Worm (Caenorhabditis elegans) whole organism, early embryonic: ENCODE data around the gene K05F1.6.
"Not testable (repeated sequence)": the region's sequence is repeated elsewhere in the genome, so short reads cannot be mapped to it uniquely, and the experiment has no call there.

ENCODE experiments used
- B0310.2 ChIP-seq: sonication (generic microtip); optimal IDR thresholded peaks from 2 replicates; lab custom pipeline; 2016; ENCODE audit warnings: mild to moderate bottlenecking, missing genetic modification characterization, missing compliant biosample characterization
- ets-7 ChIP-seq: sonication (generic microtip); optimal IDR thresholded peaks from 2 replicates; lab custom pipeline; 2016; ENCODE audit warnings: missing genotype, missing genetic modification characterization, missing compliant biosample characterization

DNA sequence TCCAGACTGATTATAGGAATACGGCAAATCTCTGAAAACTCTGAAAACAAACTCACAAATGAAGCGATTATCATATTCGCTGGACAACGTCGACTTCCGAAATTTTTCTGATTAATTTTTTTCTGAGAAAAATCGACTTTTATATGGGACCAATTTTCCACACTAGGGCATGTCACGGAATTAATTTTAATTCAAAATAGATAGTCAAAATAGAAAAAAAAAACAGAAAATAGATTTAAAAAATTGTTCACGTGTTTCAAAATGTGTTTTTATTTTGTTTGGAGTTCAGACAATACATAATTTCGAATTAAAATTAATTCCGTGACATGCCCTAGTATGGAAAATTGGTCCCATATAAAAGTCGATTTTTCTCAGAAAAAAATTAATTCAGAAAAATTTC lies 24.7 kb upstream of the K05F1.6 start, which contains the start of the genes F10C1.3 and F10C1.23:
- TF ChIP-seq B0310.2, ets-7 (tag; lab: Kevin White, UChicago): not testable (repeated sequence)
